5 worm cellular contexts compared by ENCODE assay signal in genomic region chrII:11440265-11440664, ce11.
TF ChIP-seq lines count a peak whose summit lies in the region.

TSS of gene VW02B12L.2 (minus strand) at chrII:11440329.

TF ChIP-seq in whole organism, L1 larva, 84 proteins besides CTCF, POLR2A, EP300 and RAD21 (continues in another document):
- TF ChIP-seq skn-1 (tag; optimal IDR thresholded peaks at IDR 0.05; lab: Kevin White, UChicago) (peak; percentile 58), dsc-1 (tag; optimal IDR thresholded peaks at IDR 0.05; lab: Kevin White, UChicago) (peak; percentile 18), nhr-12 (tag; optimal IDR thresholded peaks at IDR 0.05; lab: Kevin White, UChicago) (no peak), lin-39 (tag; optimal IDR thresholded peaks at IDR 0.05; lab: Kevin White, UChicago) (peak; percentile 10), unc-98 (GFP tag; IDR thresholded peaks at IDR 0.05; lab: Robert Waterston, UW) (no peak), lin-15B (tag; optimal IDR thresholded peaks at IDR 0.05; lab: Kevin White, UChicago) (peak; percentile 45), mef-2 (tag; optimal IDR thresholded peaks at IDR 0.05; lab: Kevin White, UChicago) (no peak), dpl-1 (GFP tag; optimal IDR thresholded peaks at IDR 0.05; lab: Kevin White, UChicago) (peak; percentile 80 to 90 (median 89)), lsy-2 (tag; optimal IDR thresholded peaks at IDR 0.05; lab: Kevin White, UChicago) (peak; percentile 53 to 85), hlh-17 (GFP tag; optimal IDR thresholded peaks at IDR 0.05; lab: Kevin White, UChicago; ENCODE audit: borderline replicate concordance) (no peak), xbp-1 (tag; optimal IDR thresholded peaks at IDR 0.05; lab: Kevin White, UChicago) (peak; percentile 25), fkh-10 (GFP tag; optimal IDR thresholded peaks at IDR 0.05; lab: Kevin White, UChicago) (no peak), tlp-1 (tag; optimal IDR thresholded peaks at IDR 0.05; lab: Kevin White, UChicago) (no peak), efl-1 (optimal IDR thresholded peaks at IDR 0.05; lab: Kevin White, UChicago) (peak; percentile 43 to 91), efl-1 (GFP tag; optimal IDR thresholded peaks at IDR 0.05 in 1 of 2; lab: Kevin White, UChicago) (peak; percentile 90 to 99), aly-2 (tag; optimal IDR thresholded peaks at IDR 0.05; lab: Kevin White, UChicago) (no peak), fos-1 (tag; optimal IDR thresholded peaks at IDR 0.05; lab: Kevin White, UChicago) (no peak), aha-1 (tag; optimal IDR thresholded peaks at IDR 0.05; lab: Kevin White, UChicago) (no peak)

TF ChIP-seq in whole organism, L3 larva, 47 proteins besides CTCF, POLR2A, EP300 and RAD21:
- peak; percentile 67 for TF ChIP-seq lin-39 (tag; optimal IDR thresholded peaks at IDR 0.05; lab: Kevin White, UChicago)
- peak; percentile 37 for TF ChIP-seq nfya-1 (tag; optimal IDR thresholded peaks at IDR 0.05; lab: Kevin White, UChicago; ENCODE audit: insufficient read depth)
- TF ChIP-seq R02D3.7 (tag; optimal IDR thresholded peaks at IDR 0.05; lab: Kevin White, UChicago) = peak; percentile 85
- TF ChIP-seq lin-15B (tag; optimal IDR thresholded peaks at IDR 0.05; lab: Kevin White, UChicago) = peak; percentile 46
- TF ChIP-seq ceh-82 (tag; optimal IDR thresholded peaks at IDR 0.05; lab: Kevin White, UChicago) = no peak
- no peak for TF ChIP-seq unc-62 (GFP tag; optimal IDR thresholded peaks at IDR 0.05; lab: Kevin White, UChicago)
- peak; percentile 51 for TF ChIP-seq nhr-23 (tag; optimal IDR thresholded peaks at IDR 0.05; lab: Kevin White, UChicago)
- peak; percentile 17 for TF ChIP-seq nhr-25 (tag; optimal IDR thresholded peaks at IDR 0.05; lab: Kevin White, UChicago)

TF ChIP-seq in whole organism, early embryonic, 17 proteins besides CTCF, POLR2A, EP300 and RAD21:
- TF ChIP-seq aly-1 (tag; optimal IDR thresholded peaks at IDR 0.05; lab: Kevin White, UChicago) (no peak), hmg-4 (GFP tag; optimal IDR thresholded peaks at IDR 0.05; lab: Kevin White, UChicago) (peak; percentile 21), ceh-13 (GFP tag; optimal IDR thresholded peaks at IDR 0.05; lab: Kevin White, UChicago) (no peak), tbx-11 (GFP tag; IDR thresholded peaks at IDR 0.05; lab: Robert Waterston, UW) (no peak), ama-1 (optimal IDR thresholded peaks at IDR 0.05; lab: Kevin White, UChicago) (no peak), flt-1 (GFP tag; IDR thresholded peaks at IDR 0.05; lab: Robert Waterston, UW) (no peak), pes-1 (GFP tag; IDR thresholded peaks at IDR 0.05; lab: Robert Waterston, UW) (no peak), ceh-36 (tag; optimal IDR thresholded peaks at IDR 0.05; lab: Kevin White, UChicago) (no peak)
TF ChIP-seq in whole organism, early embryonic: peak in this region for 1.

TF ChIP-seq in whole organism, midembryonic, 9 proteins besides CTCF, POLR2A, EP300 and RAD21:
- peak; percentile 16 for TF ChIP-seq cog-1 (tag; optimal IDR thresholded peaks at IDR 0.05; lab: Kevin White, UChicago)
- TF ChIP-seq T22C8.4 (GFP tag; IDR thresholded peaks at IDR 0.05; lab: Robert Waterston, UW) = no peak

TF ChIP-seq in whole organism, young adult, 124 proteins besides CTCF, POLR2A, EP300 and RAD21 (continues in another document):
- TF ChIP-seq lin-35 (GFP tag; optimal IDR thresholded peaks at IDR 0.05; lab: Kevin White, UChicago) (peak in 1 of 3 experiments; percentile 36), ztf-22 (GFP tag; optimal IDR thresholded peaks at IDR 0.05; lab: Kevin White, UChicago) (no peak), tbx-9 (tag; optimal IDR thresholded peaks at IDR 0.05; lab: Kevin White, UChicago; ENCODE audit: borderline replicate concordance) (no peak), attf-6 (GFP tag; IDR thresholded peaks at IDR 0.05; lab: Robert Waterston, UW) (no peak), B0261.1 (tag; optimal IDR thresholded peaks at IDR 0.05; lab: Kevin White, UChicago) (no peak), K11D2.4 (GFP tag; IDR thresholded peaks at IDR 0.05; lab: Robert Waterston, UW) (no peak), hmg-20 (GFP tag; IDR thresholded peaks at IDR 0.05; lab: Robert Waterston, UW) (no peak), snpc-1.1 (tag; optimal IDR thresholded peaks at IDR 0.05; lab: Kevin White, UChicago; ENCODE audit: insufficient read depth) (no peak), ceh-40 (GFP tag; IDR thresholded peaks at IDR 0.05; lab: Robert Waterston, UW) (no peak), mcd-1 (GFP tag; IDR thresholded peaks at IDR 0.05; lab: Robert Waterston, UW) (no peak), ceh-91 (GFP tag; IDR thresholded peaks at IDR 0.05; lab: Robert Waterston, UW) (peak; percentile 16; the same call in 1 of the 2 replicates), mxl-1 (tag; optimal IDR thresholded peaks at IDR 0.05; lab: Kevin White, UChicago) (no peak), egl-44 (GFP tag; IDR thresholded peaks at IDR 0.05; lab: Robert Waterston, UW) (no peak), hlh-26 (GFP tag; conservative IDR thresholded peaks at IDR 0.05; lab: Robert Waterston, UW) (no peak), dpl-1 (GFP tag; optimal IDR thresholded peaks at IDR 0.05; lab: Kevin White, UChicago) (peak; percentile 38), mes-4 (tag; optimal IDR thresholded peaks at IDR 0.05; lab: Kevin White, UChicago) (no peak), sea-2 (GFP tag; IDR thresholded peaks at IDR 0.05; lab: Robert Waterston, UW) (no peak), attf-3 (GFP tag; conservative IDR thresholded peaks at IDR 0.05; lab: Robert Waterston, UW) (peak; percentile 89), T07F8.4 (tag; optimal IDR thresholded peaks at IDR 0.05; lab: Kevin White, UChicago) (no peak), unc-130 (GFP tag; optimal IDR thresholded peaks at IDR 0.05; lab: Kevin White, UChicago) (no peak), snpc-4 (GFP tag; optimal IDR thresholded peaks at IDR 0.05; lab: Kevin White, UChicago) (no peak), snpc-4 (tag; optimal IDR thresholded peaks at IDR 0.05; lab: Kevin White, UChicago) (no peak), madf-6 (GFP tag; IDR thresholded peaks at IDR 0.05; lab: Robert Waterston, UW) (peak; percentile 80), C17E4.6 (GFP tag; IDR thresholded peaks at IDR 0.05; lab: Robert Waterston, UW) (no peak), lir-1 (GFP tag; conservative IDR thresholded peaks at IDR 0.05; lab: Robert Waterston, UW) (no peak), lsl-1 (GFP tag; optimal IDR thresholded peaks at IDR 0.05; lab: Kevin White, UChicago) (peak; percentile 16), egl-18 (GFP tag; IDR thresholded peaks at IDR 0.05; lab: Robert Waterston, UW) (no peak), madf-3 (GFP tag; IDR thresholded peaks at IDR 0.05; lab: Robert Waterston, UW) (0 out of 2 replicates have a peak, but pooled peaks have one; percentile 40), F55B11.4 (tag; optimal IDR thresholded peaks at IDR 0.05; lab: Kevin White, UChicago; ENCODE audit: borderline replicate concordance, insufficient read depth) (no peak), nhr-80 (tag; optimal IDR thresholded peaks at IDR 0.05; lab: Kevin White, UChicago) (no peak), cebp-1 (GFP tag; IDR thresholded peaks at IDR 0.05; lab: Robert Waterston, UW) (no peak), cebp-1 (tag; optimal IDR thresholded peaks at IDR 0.05; lab: Kevin White, UChicago) (no peak), attf-5 (GFP tag; optimal IDR thresholded peaks at IDR 0.05; lab: Kevin White, UChicago) (peak; percentile 21), somi-1 (GFP tag; optimal IDR thresholded peaks at IDR 0.05; lab: Kevin White, UChicago) (no peak), tbp1 (GFP tag; optimal IDR thresholded peaks at IDR 0.05; lab: Kevin White, UChicago) (no peak), ceh-27 (GFP tag; optimal IDR thresholded peaks at IDR 0.05; lab: Kevin White, UChicago) (no peak), let-526 (GFP tag; IDR thresholded peaks at IDR 0.05; lab: Robert Waterston, UW) (no peak), C06A6.2 (GFP tag; conservative IDR thresholded peaks at IDR 0.05; lab: Robert Waterston, UW) (no peak), hlh-12 (tag; optimal IDR thresholded peaks at IDR 0.05; lab: Kevin White, UChicago) (no peak), efl-1 (GFP tag; optimal IDR thresholded peaks at IDR 0.05; lab: Kevin White, UChicago) (peak; percentile 73), D2030.7 (GFP tag; IDR thresholded peaks at IDR 0.05; lab: Robert Waterston, UW) (no peak), Y56A3A.18 (GFP tag; IDR thresholded peaks at IDR 0.05; lab: Robert Waterston, UW) (no peak), die-1 (tag; optimal IDR thresholded peaks at IDR 0.05; lab: Kevin White, UChicago) (no peak), nfya-2 (GFP tag; IDR thresholded peaks at IDR 0.05; lab: Robert Waterston, UW) (no peak), F57A8.1 (GFP tag; optimal IDR thresholded peaks at IDR 0.05; lab: Kevin White, UChicago) (no peak), fkh-3 (tag; optimal IDR thresholded peaks at IDR 0.05; lab: Kevin White, UChicago) (no peak), nhr-179 (tag; optimal IDR thresholded peaks at IDR 0.05; lab: Kevin White, UChicago) (no peak), Y67H2A.10 (GFP tag; conservative IDR thresholded peaks at IDR 0.05; lab: Robert Waterston, UW) (no peak), xnd-1 (tag; optimal IDR thresholded peaks at IDR 0.05; lab: Kevin White, UChicago) (no peak), lsy-27 (tag; optimal IDR thresholded peaks at IDR 0.05; lab: Kevin White, UChicago; ENCODE audit: borderline replicate concordance, insufficient read depth) (no peak), nhr-90 (tag; optimal IDR thresholded peaks at IDR 0.05; lab: Kevin White, UChicago) (no peak), akir-1 (GFP tag; optimal IDR thresholded peaks at IDR 0.05; lab: Kevin White, UChicago) (no peak), ccch-3 (GFP tag; optimal IDR thresholded peaks at IDR 0.05; lab: Kevin White, UChicago) (no peak), sptf-2 (GFP tag; optimal IDR thresholded peaks at IDR 0.05; lab: Kevin White, UChicago) (no peak), ets-4 (GFP tag; optimal IDR thresholded peaks at IDR 0.05; lab: Kevin White, UChicago) (no peak), F39B2.1 (GFP tag; IDR thresholded peaks at IDR 0.05; lab: Robert Waterston, UW) (no peak), lag-1 (GFP tag; IDR thresholded peaks at IDR 0.05; lab: Robert Waterston, UW) (no peak), nhr-27 (tag; optimal IDR thresholded peaks at IDR 0.05; lab: Kevin White, UChicago) (no peak), Y79H2A.3 (GFP tag; conservative IDR thresholded peaks at IDR 0.05; lab: Robert Waterston, UW) (no peak), F33H1.4 (GFP tag; IDR thresholded peaks at IDR 0.05; lab: Robert Waterston, UW) (peak; percentile 26), chd-7 (tag; optimal IDR thresholded peaks at IDR 0.05; lab: Kevin White, UChicago) (no peak), ztf-25 (GFP tag; IDR thresholded peaks at IDR 0.05; lab: Robert Waterston, UW) (no peak)

Comparison
In these comparisons a context has a peak if more than half of its experiments do, and no peak if none do; other contexts are left out.
1. Of the 8 proteins assayed by ChIP-seq in both whole organism, young adult and whole organism, L1 larva: peak only in whole organism, young adult: none; only in whole organism, L1 larva: nhr-90 and snpc-4; in both: dpl-1 and efl-1; in neither: 3; mixed calls (peak in some experiments, not most) for 1.